Fruit fly (Drosophila melanogaster) S2 (cell line): ENCODE data around the gene dgt2.

Source experiments
- CG8478 ChIP-seq: fragments of >200 bp; optimal IDR thresholded peaks from 2 replicates; lab custom pipeline; 2018
- CTCF ChIP-seq, 2 experiments: fragments of >200 bp; optimal IDR thresholded peaks; 2 replicates each; lab custom pipeline; 2018

- TF ChIP-seq CG8478 (lab: Kevin White, UChicago) (no peak), CTCF (optimal IDR thresholded peaks at IDR 0.05; lab: Kevin White, UChicago) (no peak)
Observed at dm6 chr2L:12005436-12006396, 16.0 kb downstream of the dgt2 start.
